Fruit fly (Drosophila melanogaster) S2 (cell line): ENCODE data around the gene GC2.

ENCODE experiments used
- CG8478 ChIP-seq: fragments of >200 bp; optimal IDR thresholded peaks from 2 replicates; lab custom pipeline; 2018
- CTCF ChIP-seq, 2 experiments: fragments of >200 bp; optimal IDR thresholded peaks; 2 replicates each; lab custom pipeline; 2018

dm6 chr3R:11968030-11968753 lies 3.3 kb upstream of the GC2 start:
- TF ChIP-seq CG8478 (lab: Kevin White, UChicago) (no peak), CTCF (optimal IDR thresholded peaks at IDR 0.05; lab: Kevin White, UChicago) (no peak)
